Fruit fly (Drosophila melanogaster) whole organism, embryonic: ENCODE data around the gene CG13086.

Experiments used
- Adf1 ChIP-seq: fragments of 200-800 bp; sonication (Bioruptor generic); IDR thresholded peaks from 2 replicates; pipeline ENCODE4 v1.3.6; 2022; ENCODE audit warnings: missing biosample characterization, missing genetic modification characterization
- Atf-2 ChIP-seq: fragments of 200-800 bp; sonication (Bioruptor generic); optimal IDR thresholded peaks from 2 replicates; lab custom pipeline; 2016; ENCODE audit warnings: missing biosample characterization, missing genetic modification characterization
- CG10431 ChIP-seq: fragments of 200-800 bp; sonication (Bioruptor generic); optimal IDR thresholded peaks from 3 replicates; lab custom pipeline; 2018; ENCODE audit warnings: missing biosample characterization, mild to moderate bottlenecking, missing genetic modification characterization
- CG12219 ChIP-seq: fragments of 200-800 bp; sonication (Bioruptor generic); optimal IDR thresholded peaks from 3 replicates; lab custom pipeline; 2018; ENCODE audit warnings: missing biosample characterization, mild to moderate bottlenecking, missing genetic modification characterization
- CG13296 ChIP-seq: fragments of 200-800 bp; sonication (Bioruptor generic); optimal IDR thresholded peaks from 3 replicates; lab custom pipeline; 2018; ENCODE audit warnings: missing biosample characterization, mild to moderate bottlenecking, missing genetic modification characterization
- CG14667 ChIP-seq: fragments of 200-800 bp; sonication (Bioruptor generic); IDR thresholded peaks from 2 replicates; pipeline ENCODE4 v1.3.6; 2022; ENCODE audit warnings: missing biosample characterization, missing genetic modification characterization
- CG15073 ChIP-seq: fragments of 200-800 bp; sonication (Bioruptor generic); optimal IDR thresholded peaks from 2 replicates; lab custom pipeline; 2016; ENCODE audit warnings: missing biosample characterization, missing genetic modification characterization
- CG15269 ChIP-seq: fragments of 200-800 bp; sonication (Bioruptor generic); optimal IDR thresholded peaks from 2 replicates; lab custom pipeline; 2018; ENCODE audit warnings: missing biosample characterization, mild to moderate bottlenecking, missing genetic modification characterization, moderate library complexity
- CG17328 ChIP-seq: fragments of 200-800 bp; sonication (Bioruptor generic); IDR thresholded peaks from 2 replicates; pipeline ENCODE4 v1.3.6; 2022; ENCODE audit warnings: missing biosample characterization, missing genetic modification characterization
- CG1792 ChIP-seq: fragments of 200-800 bp; sonication (Bioruptor generic); optimal IDR thresholded peaks from 2 replicates; lab custom pipeline; 2016; ENCODE audit warnings: missing biosample characterization, missing genetic modification characterization
- CG18476 ChIP-seq: fragments of 200-800 bp; sonication (Bioruptor generic); optimal IDR thresholded peaks from 2 replicates; lab custom pipeline; 2016; ENCODE audit warnings: missing biosample characterization, mild to moderate bottlenecking, missing genetic modification characterization
- CG33213 ChIP-seq: fragments of 200-800 bp; sonication (Bioruptor generic); optimal IDR thresholded peaks from 3 replicates; lab custom pipeline; 2016; ENCODE audit warnings: missing biosample characterization, missing genetic modification characterization
- CG34376 ChIP-seq: fragments of 200-800 bp; sonication (Bioruptor generic); optimal IDR thresholded peaks from 2 replicates; lab custom pipeline; 2018; ENCODE audit warnings: missing biosample characterization, mild to moderate bottlenecking, missing genetic modification characterization
- CG5180 ChIP-seq: fragments of 200-800 bp; sonication (Bioruptor generic); optimal IDR thresholded peaks from 3 replicates; lab custom pipeline; 2017; ENCODE audit warnings: missing biosample characterization, missing genetic modification characterization, mild to moderate bottlenecking, moderate library complexity, missing genetic modification reagents
- CG5245 ChIP-seq: fragments of 200-800 bp; sonication (Bioruptor generic); optimal IDR thresholded peaks from 3 replicates; lab custom pipeline; 2016; ENCODE audit warnings: missing biosample characterization, missing genetic modification characterization
- CG6254 ChIP-seq: fragments of 200-800 bp; sonication (Bioruptor generic); optimal IDR thresholded peaks from 3 replicates; lab custom pipeline; 2017; ENCODE audit warnings: mild to moderate bottlenecking, missing biosample characterization, missing genetic modification reagents, missing genetic modification characterization
- CG7928 ChIP-seq: fragments of 200-800 bp; sonication (Bioruptor generic); optimal IDR thresholded peaks from 2 replicates; lab custom pipeline; 2017; ENCODE audit warnings: missing biosample characterization, mild to moderate bottlenecking, missing genetic modification characterization
- CG8478 ChIP-seq: fragments of >200 bp; optimal IDR thresholded peaks from 2 replicates; lab custom pipeline; 2018
- CG9215 ChIP-seq: fragments of 200-800 bp; sonication (Bioruptor generic); IDR thresholded peaks from 2 replicates; pipeline ENCODE4 v1.3.6; 2022; ENCODE audit warnings: missing biosample characterization, missing genetic modification characterization
- Doc3 ChIP-seq: fragments of 200-800 bp; sonication (Bioruptor generic); IDR thresholded peaks from 3 replicates; pipeline ENCODE4 v1.3.6; 2022; ENCODE audit warnings: missing biosample characterization, missing genetic modification characterization; ENCODE audit not compliant: partially characterized antibody
- Fer2 ChIP-seq: fragments of 200-800 bp; sonication (Bioruptor generic); optimal IDR thresholded peaks from 2 replicates; lab custom pipeline; 2018; ENCODE audit warnings: missing biosample characterization, mild to moderate bottlenecking, missing genetic modification characterization, moderate library complexity
- H15 ChIP-seq: fragments of 200-800 bp; sonication (Bioruptor generic); IDR thresholded peaks from 3 replicates; pipeline ENCODE4 v1.3.6; 2022; ENCODE audit warnings: missing biosample characterization, missing genetic modification characterization
- HmgD ChIP-seq: fragments of 200-800 bp; sonication (Bioruptor generic); optimal IDR thresholded peaks from 3 replicates; lab custom pipeline; 2016; ENCODE audit warnings: missing biosample characterization, missing genetic modification characterization
- Kr ChIP-seq: fragments of 200-800 bp; sonication (Bioruptor generic); optimal IDR thresholded peaks from 2 replicates; lab custom pipeline; 2017; ENCODE audit warnings: missing biosample characterization, mild to moderate bottlenecking, missing genetic modification characterization
- NC2α ChIP-seq: fragments of 200-800 bp; sonication (Bioruptor generic); optimal IDR thresholded peaks from 2 replicates; lab custom pipeline; 2016; ENCODE audit warnings: missing biosample characterization, missing genetic modification characterization
- Nf-YA ChIP-seq: fragments of 200-800 bp; sonication (Bioruptor generic); IDR thresholded peaks from 2 replicates; pipeline ENCODE4 v1.3.6; 2022; ENCODE audit warnings: missing biosample characterization, missing genetic modification characterization
- Poxn ChIP-seq: fragments of 200-800 bp; sonication (Bioruptor generic); IDR thresholded peaks from 2 replicates; pipeline ENCODE4 v1.3.6; 2022; ENCODE audit warnings: missing biosample characterization, missing genetic modification characterization
- Scr ChIP-seq: fragments of 200-800 bp; sonication (Bioruptor generic); IDR thresholded peaks from 2 replicates; pipeline ENCODE4 v1.3.6; 2022; ENCODE audit warnings: missing biosample characterization, missing genetic modification characterization; ENCODE audit not compliant: partially characterized antibody
- br ChIP-seq: fragments of >200 bp; optimal IDR thresholded peaks from 2 replicates; lab custom pipeline; 2017
- chinmo ChIP-seq: fragments of 200-800 bp; sonication (Bioruptor generic); IDR thresholded peaks from 4 replicates; pipeline ENCODE4 v1.3.6; 2022; ENCODE audit warnings: missing biosample characterization, missing genetic modification characterization; ENCODE audit not compliant: partially characterized antibody
- dm ChIP-seq: fragments of 200-800 bp; sonication (Bioruptor generic); optimal IDR thresholded peaks from 3 replicates; lab custom pipeline; 2016; ENCODE audit warnings: missing biosample characterization, missing genetic modification characterization
- dmrt11E ChIP-seq: fragments of 200-800 bp; sonication (Bioruptor generic); optimal IDR thresholded peaks from 3 replicates; lab custom pipeline; 2018; ENCODE audit warnings: missing biosample characterization, mild to moderate bottlenecking, missing genetic modification characterization, moderate library complexity
- emc ChIP-seq: fragments of 200-800 bp; sonication (Bioruptor generic); optimal IDR thresholded peaks from 2 replicates; lab custom pipeline; 2016; ENCODE audit warnings: missing biosample characterization, missing genetic modification characterization
- ewg ChIP-seq: fragments of 200-800 bp; sonication (Bioruptor generic); optimal IDR thresholded peaks from 3 replicates; lab custom pipeline; 2017; ENCODE audit warnings: mild to moderate bottlenecking, missing biosample characterization, missing genetic modification reagents, missing genetic modification characterization
- exex ChIP-seq: fragments of 200-800 bp; sonication (Bioruptor generic); optimal IDR thresholded peaks from 4 replicates; lab custom pipeline; 2018; ENCODE audit warnings: missing biosample characterization, mild to moderate bottlenecking, missing genetic modification characterization, moderate library complexity
- fd102C ChIP-seq: fragments of 200-800 bp; sonication (Bioruptor generic); optimal IDR thresholded peaks from 2 replicates; lab custom pipeline; 2018; ENCODE audit warnings: missing biosample characterization, mild to moderate bottlenecking, missing genetic modification characterization, moderate library complexity
- gcm2 ChIP-seq: fragments of 200-800 bp; sonication (Bioruptor generic); optimal IDR thresholded peaks from 2 replicates; lab custom pipeline; 2016; ENCODE audit warnings: missing biosample characterization, missing genetic modification characterization
- grn ChIP-seq: fragments of 200-800 bp; sonication (Bioruptor generic); optimal IDR thresholded peaks from 3 replicates; lab custom pipeline; 2017; ENCODE audit warnings: missing biosample characterization, missing genetic modification characterization
- h ChIP-seq: fragments of >200 bp; optimal IDR thresholded peaks from 2 replicates; lab custom pipeline; 2017
- ham ChIP-seq: fragments of 200-800 bp; sonication (Bioruptor generic); IDR thresholded peaks from 2 replicates; pipeline ENCODE4 v1.3.6; 2022; ENCODE audit warnings: missing biosample characterization, missing genetic modification characterization
- lmd ChIP-seq: fragments of 200-800 bp; sonication (Bioruptor generic); IDR thresholded peaks from 2 replicates; pipeline ENCODE4 v1.3.6; 2022; ENCODE audit warnings: missing biosample characterization, missing genetic modification characterization
- mld ChIP-seq: fragments of 200-800 bp; sonication (Bioruptor generic); IDR thresholded peaks from 3 replicates; pipeline ENCODE4 v1.3.6; 2022; ENCODE audit warnings: missing biosample characterization, missing genetic modification characterization; ENCODE audit not compliant: partially characterized antibody
- nerfin-1 ChIP-seq: fragments of 200-800 bp; sonication (Bioruptor generic); optimal IDR thresholded peaks from 3 replicates; lab custom pipeline; 2019; ENCODE audit warnings: missing biosample characterization, mild to moderate bottlenecking, missing genetic modification characterization, moderate library complexity
- ssp ChIP-seq: fragments of 200-800 bp; sonication (Bioruptor generic); IDR thresholded peaks from 2 replicates; pipeline ENCODE4 v1.3.6; 2022; ENCODE audit warnings: missing biosample characterization, missing genetic modification characterization
- tup ChIP-seq: fragments of 200-800 bp; sonication (Bioruptor generic); optimal IDR thresholded peaks from 2 replicates; lab custom pipeline; 2016; ENCODE audit warnings: missing biosample characterization, mild to moderate bottlenecking, missing genetic modification characterization, moderate library complexity
- twi ChIP-seq: fragments of 200-800 bp; optimal IDR thresholded peaks from 2 replicates; lab custom pipeline; 2019; ENCODE audit warnings: missing biosample characterization, mild to moderate bottlenecking, missing genetic modification characterization, moderate library complexity
- usp ChIP-seq: fragments of >200 bp; optimal IDR thresholded peaks from 2 replicates; lab custom pipeline; 2017; ENCODE audit warnings: missing biosample characterization, missing genetic modification characterization
- wek ChIP-seq: fragments of 200-800 bp; sonication (Bioruptor generic); optimal IDR thresholded peaks from 3 replicates; lab custom pipeline; 2018; ENCODE audit warnings: missing biosample characterization, mild to moderate bottlenecking, missing genetic modification characterization, moderate library complexity
- z ChIP-seq: fragments of 200-800 bp; sonication (Bioruptor generic); IDR thresholded peaks from 3 replicates; pipeline ENCODE4 v1.3.6; 2022; ENCODE audit warnings: missing biosample characterization, missing genetic modification characterization

The CG13086 gene

dm6 chr2L:19397617-19398316, 33.6 kb downstream of the CG13086 start (continued):
- TF ChIP-seq CG18476 (GFP tag; lab: Kevin White, UChicago), result no peak
- no peak for TF ChIP-seq ssp (GFP tag; lab: Robert Waterston, UW)
- no peak for TF ChIP-seq br (lab: Kevin White, UChicago)
- no peak for TF ChIP-seq CG5180 (GFP tag; lab: Kevin White, UChicago)
- no peak for TF ChIP-seq Scr (GFP tag; lab: Robert Waterston, UW)
- TF ChIP-seq CG5245 (GFP tag; lab: Kevin White, UChicago), result no peak
- TF ChIP-seq Nf-YA, result no peak
- TF ChIP-seq CG8478 (lab: Kevin White, UChicago), result no peak
- no peak for TF ChIP-seq Fer2
- TF ChIP-seq HmgD (GFP tag; lab: Kevin White, UChicago), result no peak
- no peak for TF ChIP-seq CG17328 (GFP tag; lab: Robert Waterston, UW)
- TF ChIP-seq Atf-2 (GFP tag; lab: Kevin White, UChicago), result no peak
- TF ChIP-seq gcm2 (GFP tag; lab: Kevin White, UChicago), result no peak
- no peak for TF ChIP-seq CG14667
- no peak for TF ChIP-seq grn (GFP tag; lab: Kevin White, UChicago)
- TF ChIP-seq Doc3 (GFP tag; lab: Robert Waterston, UW), result no peak
- TF ChIP-seq CG7928 (GFP tag; lab: Kevin White, UChicago), result no peak
- TF ChIP-seq CG1792, result no peak
- TF ChIP-seq CG13296 (GFP tag; lab: Kevin White, UChicago), result no peak
- no peak for TF ChIP-seq CG10431
- no peak for TF ChIP-seq nerfin-1 (tag; lab: Kevin White, UChicago)
- no peak for TF ChIP-seq Poxn (GFP tag; lab: Robert Waterston, UW)
- no peak for TF ChIP-seq H15 (GFP tag; lab: Robert Waterston, UW)
- peak; percentile 3 for TF ChIP-seq CG6254 (GFP tag; lab: Kevin White, UChicago)

DNA sequence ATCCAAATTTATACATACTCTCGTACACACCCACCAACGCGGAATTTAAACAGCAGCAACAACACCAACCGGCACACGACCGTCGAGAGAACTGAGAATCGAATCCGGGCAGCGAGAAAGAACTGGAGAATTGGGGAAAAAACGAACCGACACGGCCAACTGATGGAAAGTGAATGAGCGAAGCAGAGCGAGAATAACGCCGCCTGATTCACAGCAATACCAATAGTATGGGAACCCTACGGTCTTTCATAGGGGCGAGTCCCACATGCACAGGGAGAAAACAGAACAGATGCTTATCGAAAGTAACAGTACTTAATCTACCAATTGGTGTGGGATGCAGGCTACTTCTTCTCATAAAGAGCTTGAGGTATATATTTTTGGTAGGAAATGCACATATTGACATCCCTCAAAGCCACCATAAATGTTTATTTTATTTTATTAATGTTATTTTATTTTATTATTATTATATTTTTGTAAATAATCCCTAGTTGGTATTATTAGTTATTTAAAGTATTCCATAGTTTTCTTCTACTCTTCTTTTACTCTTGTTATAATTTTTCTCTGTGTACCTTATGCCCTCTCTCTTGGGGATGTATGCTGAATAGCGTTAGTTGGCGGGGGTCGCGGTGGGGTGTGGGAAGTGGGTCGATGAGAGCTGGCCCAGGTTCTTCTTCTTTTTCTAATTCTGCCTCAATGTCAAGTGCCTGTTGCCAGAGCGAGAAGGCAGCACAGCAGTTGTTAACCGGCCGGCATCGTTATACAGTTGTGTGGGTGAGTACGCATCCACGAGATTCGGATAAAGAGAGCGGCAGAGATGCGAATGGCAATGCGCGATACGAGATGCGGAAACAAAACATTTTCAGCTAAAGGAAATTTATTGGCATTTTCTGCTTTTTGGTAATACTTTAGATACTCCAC, 34.4 kb downstream of the CG13086 start, which contains the start of gene CG17544:
TSS of gene CG17544 (minus strand) at position 177 of the 918 bp plus-strand sequence.
- TF ChIP-seq CG15073 (GFP tag; lab: Kevin White, UChicago) (no peak), z (GFP tag; lab: Robert Waterston, UW) (no peak), ewg (GFP tag; lab: Kevin White, UChicago) (peak; percentile 62), usp (GFP tag; lab: Kevin White, UChicago) (no peak), wek (no peak), dm (GFP tag; lab: Kevin White, UChicago) (no peak), mld (GFP tag; lab: Robert Waterston, UW) (no peak), CG34376 (peak; percentile 31), CG12219 (GFP tag; lab: Kevin White, UChicago) (peak; percentile 11), exex (tag; lab: Kevin White, UChicago) (peak; percentile 37), Kr (GFP tag; lab: Kevin White, UChicago) (no peak), h (lab: Kevin White, UChicago) (no peak), fd102C (GFP tag; lab: Kevin White, UChicago) (no peak), CG9215 (GFP tag; lab: Robert Waterston, UW) (peak; percentile 70), dmrt11E (tag; lab: Kevin White, UChicago) (peak; percentile 79), tup (GFP tag; lab: Kevin White, UChicago) (no peak), ham (GFP tag; lab: Robert Waterston, UW) (no peak), chinmo (GFP tag; lab: Robert Waterston, UW) (peak; percentile 92), twi (tag; lab: Kevin White, UChicago) (peak; percentile 68), lmd (GFP tag; lab: Robert Waterston, UW) (peak; percentile 51; the same call in 1 of the 2 replicates), NC2α (no peak), Atf-2 (GFP tag; lab: Kevin White, UChicago) (no peak), CG15269 (peak; percentile 81), Adf1 (GFP tag; lab: Robert Waterston, UW) (peak; percentile 48; the same call in 1 of the 2 replicates), CG33213 (GFP tag; lab: Kevin White, UChicago) (no peak), emc (no peak), CG10431 (peak; percentile 1)
